Fruit fly (Drosophila melanogaster) whole organism, embryonic: ENCODE results near the gene CG16985.

Experiments
- Adf1 ChIP-seq: fragments of 200-800 bp; sonication (Bioruptor generic); IDR thresholded peaks from 2 replicates; pipeline ENCODE4 v1.3.6; 2022; ENCODE audit warnings: missing biosample characterization, missing genetic modification characterization
- CG10321 ChIP-seq: fragments of 200-800 bp; sonication (Bioruptor generic); IDR thresholded peaks from 2 replicates; pipeline ENCODE4 v1.3.6; 2022; ENCODE audit warnings: missing biosample characterization, missing genetic modification characterization
- CG11398 ChIP-seq: fragments of 200-800 bp; sonication (Bioruptor generic); optimal IDR thresholded peaks from 2 replicates; lab custom pipeline; 2016; ENCODE audit warnings: missing biosample characterization, missing genetic modification characterization
- CG12236 ChIP-seq: fragments of 200-800 bp; sonication (Bioruptor generic); optimal IDR thresholded peaks from 2 replicates; lab custom pipeline; 2016; ENCODE audit warnings: missing biosample characterization, missing genetic modification characterization
- CG14667 ChIP-seq: fragments of 200-800 bp; sonication (Bioruptor generic); IDR thresholded peaks from 2 replicates; pipeline ENCODE4 v1.3.6; 2022; ENCODE audit warnings: missing biosample characterization, missing genetic modification characterization
- CG14860 ChIP-seq: fragments of 200-800 bp; sonication (Bioruptor generic); IDR thresholded peaks from 3 replicates; pipeline ENCODE4 v1.3.6; 2022; ENCODE audit warnings: missing biosample characterization, missing genetic modification characterization; ENCODE audit not compliant: partially characterized antibody
- CG17361 ChIP-seq: fragments of 200-800 bp; sonication (Bioruptor generic); IDR thresholded peaks from 3 replicates; pipeline ENCODE4 v1.3.6; 2022; ENCODE audit warnings: missing biosample characterization, missing genetic modification characterization
- CG1792 ChIP-seq: fragments of 200-800 bp; sonication (Bioruptor generic); optimal IDR thresholded peaks from 2 replicates; lab custom pipeline; 2016; ENCODE audit warnings: missing biosample characterization, missing genetic modification characterization
- CG18262 ChIP-seq: fragments of 200-800 bp; optimal IDR thresholded peaks from 3 replicates; lab custom pipeline; 2019; ENCODE audit warnings: missing biosample characterization, mild to moderate bottlenecking, missing genetic modification characterization, moderate library complexity
- CG18599 ChIP-seq: fragments of 200-800 bp; sonication (Bioruptor generic); optimal IDR thresholded peaks from 3 replicates; lab custom pipeline; 2017; ENCODE audit warnings: missing biosample characterization, missing genetic modification characterization, mild to moderate bottlenecking, moderate library complexity, missing genetic modification reagents
- CG2889 ChIP-seq: fragments of 200-800 bp; sonication (Bioruptor generic); IDR thresholded peaks from 3 replicates; pipeline ENCODE4 v1.3.6; 2022; ENCODE audit warnings: missing biosample characterization, missing genetic modification characterization
- CG34422 ChIP-seq: fragments of 200-800 bp; sonication (Bioruptor generic); IDR thresholded peaks from 3 replicates; pipeline ENCODE4 v1.3.6; 2022; ENCODE audit warnings: missing biosample characterization, missing genetic modification characterization
- CG6175 ChIP-seq: fragments of 200-800 bp; sonication (Bioruptor generic); IDR thresholded peaks from 3 replicates; pipeline ENCODE4 v1.3.6; 2022; ENCODE audit warnings: missing biosample characterization, missing genetic modification characterization
- CG7556 ChIP-seq: fragments of 200-800 bp; sonication (Bioruptor generic); optimal IDR thresholded peaks from 2 replicates; lab custom pipeline; 2017; ENCODE audit warnings: missing biosample characterization, mild to moderate bottlenecking, missing genetic modification characterization
- CG7987 ChIP-seq: fragments of 200-800 bp; sonication (Bioruptor generic); optimal IDR thresholded peaks from 2 replicates; lab custom pipeline; 2018; ENCODE audit warnings: missing biosample characterization, mild to moderate bottlenecking, missing genetic modification characterization, moderate library complexity
- CG8388 ChIP-seq: fragments of 200-800 bp; sonication (Bioruptor generic); optimal IDR thresholded peaks from 2 replicates; lab custom pipeline; 2019; ENCODE audit warnings: missing biosample characterization, mild to moderate bottlenecking, missing genetic modification characterization, moderate library complexity
- CrebB ChIP-seq: fragments of 200-800 bp; sonication (Bioruptor generic); optimal IDR thresholded peaks from 3 replicates; lab custom pipeline; 2018; ENCODE audit warnings: missing biosample characterization, mild to moderate bottlenecking, missing genetic modification characterization
- Deaf1 ChIP-seq: fragments of 200-800 bp; optimal IDR thresholded peaks from 3 replicates; lab custom pipeline; 2019; ENCODE audit warnings: missing biosample characterization, mild to moderate bottlenecking, missing genetic modification characterization, moderate library complexity
- Elba2 ChIP-seq: fragments of 200-800 bp; sonication (Bioruptor generic); optimal IDR thresholded peaks from 3 replicates; lab custom pipeline; 2016; ENCODE audit warnings: missing biosample characterization, missing genetic modification characterization
- Gug ChIP-seq: fragments of 200-800 bp; sonication (Bioruptor generic); IDR thresholded peaks from 4 replicates; pipeline ENCODE4 v1.3.6; 2022; ENCODE audit warnings: missing biosample characterization, missing genetic modification characterization
- HHEX ChIP-seq: fragments of 200-800 bp; sonication (Bioruptor generic); optimal IDR thresholded peaks from 3 replicates; lab custom pipeline; 2017; ENCODE audit warnings: missing biosample characterization, mild to moderate bottlenecking, missing genetic modification characterization, missing genetic modification reagents
- Hey ChIP-seq: fragments of 200-800 bp; sonication (Bioruptor generic); optimal IDR thresholded peaks from 3 replicates; lab custom pipeline; 2018; ENCODE audit warnings: missing biosample characterization, mild to moderate bottlenecking, missing genetic modification characterization
- Hr78 ChIP-seq, 2 experiments: fragments of 200-800 bp in 1 of 2; fragments of >200 bp in 1 of 2; sonication (Bioruptor generic) in 1 of 2; optimal IDR thresholded peaks; 2 replicates each; lab custom pipeline; 2017 to 2019; ENCODE audit warnings: missing biosample characterization in 2 of 2, missing genetic modification characterization in 2 of 2, mild to moderate bottlenecking in 1 of 2, moderate library complexity in 1 of 2
- Lhr ChIP-seq: fragments of 200-800 bp; sonication (Bioruptor generic); optimal IDR thresholded peaks from 3 replicates; lab custom pipeline; 2017; ENCODE audit warnings: mild to moderate bottlenecking, missing biosample characterization, missing genetic modification reagents, missing genetic modification characterization
- Med ChIP-seq: fragments of 200-800 bp; sonication (Bioruptor generic); peaks from one replicate; lab custom pipeline; 2016; ENCODE audit warnings: missing biosample characterization, missing genetic modification characterization, mild to moderate bottlenecking, inconsistent platforms, moderate library complexity
- Meics ChIP-seq: fragments of 200-800 bp; sonication (Bioruptor generic); optimal IDR thresholded peaks from 2 replicates; lab custom pipeline; 2017; ENCODE audit warnings: missing biosample characterization, mild to moderate bottlenecking, missing genetic modification characterization
- Mes4 ChIP-seq: fragments of 200-800 bp; sonication (Bioruptor generic); optimal IDR thresholded peaks from 2 replicates; lab custom pipeline; 2016; ENCODE audit warnings: missing biosample characterization, missing genetic modification characterization
- NC2α ChIP-seq: fragments of 200-800 bp; sonication (Bioruptor generic); optimal IDR thresholded peaks from 2 replicates; lab custom pipeline; 2016; ENCODE audit warnings: missing biosample characterization, missing genetic modification characterization
- Nf-YB ChIP-seq: fragments of 200-800 bp; sonication (Bioruptor generic); optimal IDR thresholded peaks from 3 replicates; lab custom pipeline; 2019; ENCODE audit warnings: missing biosample characterization, mild to moderate bottlenecking, missing genetic modification characterization, moderate library complexity
- PHDP ChIP-seq: fragments of 200-800 bp; sonication (Bioruptor generic); optimal IDR thresholded peaks from 3 replicates; lab custom pipeline; 2018; ENCODE audit warnings: missing biosample characterization, mild to moderate bottlenecking, missing genetic modification characterization, moderate library complexity
- Scr ChIP-seq: fragments of 200-800 bp; sonication (Bioruptor generic); IDR thresholded peaks from 2 replicates; pipeline ENCODE4 v1.3.6; 2022; ENCODE audit warnings: missing biosample characterization, missing genetic modification characterization; ENCODE audit not compliant: partially characterized antibody
- Spps ChIP-seq: fragments of 200-800 bp; sonication (Bioruptor generic); optimal IDR thresholded peaks from 2 replicates; lab custom pipeline; 2018; ENCODE audit warnings: missing biosample characterization, mild to moderate bottlenecking, missing genetic modification characterization
- cas ChIP-seq: fragments of 200-800 bp; sonication (Bioruptor generic); IDR thresholded peaks from 2 replicates; pipeline ENCODE4 v1.3.6; 2022; ENCODE audit warnings: missing biosample characterization, missing genetic modification characterization
- corto ChIP-seq: fragments of 200-800 bp; sonication (Bioruptor generic); optimal IDR thresholded peaks from 2 replicates; lab custom pipeline; 2016; ENCODE audit warnings: missing biosample characterization, mild to moderate bottlenecking, missing genetic modification characterization, moderate library complexity
- fd96Cb ChIP-seq: fragments of 200-800 bp; sonication (Bioruptor generic); optimal IDR thresholded peaks from 2 replicates; lab custom pipeline; 2018; ENCODE audit warnings: missing biosample characterization, mild to moderate bottlenecking, missing genetic modification characterization, moderate library complexity
- fru ChIP-seq: fragments of >200 bp; optimal IDR thresholded peaks from 2 replicates; lab custom pipeline; 2017
- ftz-f1 ChIP-seq: fragments of 200-800 bp; sonication (Bioruptor generic); optimal IDR thresholded peaks from 2 replicates; lab custom pipeline; 2016; ENCODE audit warnings: missing biosample characterization, missing genetic modification characterization
- kni ChIP-seq: fragments of 200-800 bp; sonication (Bioruptor generic); optimal IDR thresholded peaks from 3 replicates; lab custom pipeline; 2017; ENCODE audit warnings: mild to moderate bottlenecking, missing biosample characterization, missing genetic modification reagents, missing genetic modification characterization
- lab ChIP-seq: fragments of 200-800 bp; sonication (Bioruptor generic); optimal IDR thresholded peaks from 3 replicates; lab custom pipeline; 2017; ENCODE audit warnings: missing biosample characterization, missing genetic modification characterization, mild to moderate bottlenecking, moderate library complexity, missing genetic modification reagents
- mam ChIP-seq: fragments of 200-800 bp; sonication (Bioruptor generic); optimal IDR thresholded peaks from 3 replicates; lab custom pipeline; 2016; ENCODE audit warnings: missing biosample characterization, missing genetic modification characterization
- nmo ChIP-seq: fragments of 200-800 bp; sonication (Bioruptor generic); optimal IDR thresholded peaks from 2 replicates; lab custom pipeline; 2018; ENCODE audit warnings: missing biosample characterization, mild to moderate bottlenecking, missing genetic modification characterization, moderate library complexity
- peb ChIP-seq: fragments of 200-800 bp; sonication (Bioruptor generic); IDR thresholded peaks from 2 replicates; pipeline ENCODE4 v1.3.6; 2022; ENCODE audit warnings: missing biosample characterization, missing genetic modification characterization
- pros ChIP-seq: fragments of 200-800 bp; sonication (Bioruptor generic); optimal IDR thresholded peaks from 3 replicates; lab custom pipeline; 2019; ENCODE audit warnings: missing biosample characterization, mild to moderate bottlenecking, missing genetic modification characterization, moderate library complexity
- psq ChIP-seq: fragments of 200-800 bp; sonication (Bioruptor generic); optimal IDR thresholded peaks from 2 replicates; lab custom pipeline; 2017; ENCODE audit warnings: missing biosample characterization, missing genetic modification characterization
- repo ChIP-seq: fragments of 200-800 bp; sonication (Bioruptor generic); optimal IDR thresholded peaks from 2 replicates; lab custom pipeline; 2016; ENCODE audit warnings: missing biosample characterization, missing genetic modification characterization
- slou ChIP-seq: fragments of 200-800 bp; sonication (Bioruptor generic); optimal IDR thresholded peaks from 3 replicates; lab custom pipeline; 2016; ENCODE audit warnings: missing biosample characterization, missing genetic modification characterization
- twi ChIP-seq: fragments of 200-800 bp; optimal IDR thresholded peaks from 2 replicates; lab custom pipeline; 2019; ENCODE audit warnings: missing biosample characterization, mild to moderate bottlenecking, missing genetic modification characterization, moderate library complexity
- z ChIP-seq: fragments of 200-800 bp; sonication (Bioruptor generic); IDR thresholded peaks from 3 replicates; pipeline ENCODE4 v1.3.6; 2022; ENCODE audit warnings: missing biosample characterization, missing genetic modification characterization
- zen ChIP-seq: fragments of 200-800 bp; sonication (Bioruptor generic); optimal IDR thresholded peaks from 3 replicates; lab custom pipeline; 2018; ENCODE audit warnings: missing biosample characterization, mild to moderate bottlenecking, missing genetic modification characterization, moderate library complexity

Gene CG16985

dm6 chr3L:2552116-2552843 lies 46.8 kb upstream of the CG16985 start (continued):
- TF ChIP-seq PHDP (tag; lab: Kevin White, UChicago) (peak; percentile 76), repo (GFP tag; lab: Kevin White, UChicago) (peak; percentile 51), corto (GFP tag; lab: Kevin White, UChicago) (no peak), kni (GFP tag; lab: Kevin White, UChicago) (no peak), fru (lab: Kevin White, UChicago) (no peak), twi (tag; lab: Kevin White, UChicago) (peak; percentile 40), CG17361 (GFP tag; lab: Robert Waterston, UW) (peak; percentile 74), CG1792 (GFP tag; lab: Kevin White, UChicago) (peak; percentile 38), CrebB (tag; lab: Kevin White, UChicago) (peak; percentile 27), Scr (GFP tag; lab: Robert Waterston, UW) (no peak), ftz-f1 (GFP tag; lab: Kevin White, UChicago) (no peak), Elba2 (no peak), CG6175 (no peak), zen (peak; percentile 39), psq (GFP tag; lab: Kevin White, UChicago) (peak; percentile 45), Meics (GFP tag; lab: Kevin White, UChicago) (peak; percentile 37), CG2889 (GFP tag; lab: Robert Waterston, UW) (no peak), Deaf1 (tag; lab: Kevin White, UChicago) (peak; percentile 30), CG14667 (GFP tag; lab: Robert Waterston, UW) (no peak), CG34422 (GFP tag; lab: Robert Waterston, UW) (0 out of 3 replicates have a peak, but pooled peaks have one; percentile 12), nmo (GFP tag; lab: Kevin White, UChicago) (peak; percentile 72), CG12236 (GFP tag; lab: Kevin White, UChicago) (peak; percentile 52), HHEX (GFP tag; lab: Kevin White, UChicago) (peak; percentile 34), peb (0 out of 2 replicates have a peak, but pooled peaks have one; percentile 37), cas (GFP tag; lab: Robert Waterston, UW) (no peak), CG18599 (GFP tag; lab: Kevin White, UChicago) (peak; percentile 76), CG18262 (tag; lab: Kevin White, UChicago) (peak; percentile 84), CG11398 (peak; percentile 1), NC2α (GFP tag; lab: Kevin White, UChicago) (no peak), mam (GFP tag; lab: Kevin White, UChicago) (peak; percentile 60), Gug (GFP tag; lab: Robert Waterston, UW) (no peak; the same call in 3 of the 4 replicates), slou (GFP tag; lab: Kevin White, UChicago) (no peak), Nf-YB (GFP tag; lab: Kevin White, UChicago) (peak; percentile 46), CG7987 (GFP tag; lab: Kevin White, UChicago) (peak; percentile 32), CG10321 (no peak), Hey (tag; lab: Kevin White, UChicago) (no peak), Med (GFP tag; lab: Kevin White, UChicago) (peak; percentile 94), lab (peak; percentile 73), Adf1 (GFP tag; lab: Robert Waterston, UW) (no peak), fd96Cb (tag; lab: Kevin White, UChicago) (peak; percentile 74), CG8388 (GFP tag; lab: Kevin White, UChicago) (peak; percentile 71), CG14860 (no peak), Lhr (GFP tag; lab: Kevin White, UChicago) (no peak), z (no peak), Mes4 (GFP tag; lab: Kevin White, UChicago) (peak; percentile 52), CG7556 (GFP tag; lab: Kevin White, UChicago) (peak; percentile 70), pros (GFP tag; lab: Kevin White, UChicago) (no peak), Spps (peak; percentile 66), Hr78 (GFP tag; optimal IDR thresholded peaks at IDR 0.05; lab: Kevin White, UChicago) (peak in 1 of 2 experiments; percentile 36)
